Worm (Caenorhabditis elegans) whole organism, L1 larva: ENCODE measurements around the gene C18E9.9.

Source experiments
- aha-1 ChIP-seq: fragments of 150-350 bp; optimal IDR thresholded peaks from 2 replicates; lab custom pipeline; 2014; ENCODE audit warnings: missing biosample characterization, missing genetic modification characterization
- alr-1 ChIP-seq: fragments of 200-800 bp; sonication (Bioruptor generic); optimal IDR thresholded peaks from 2 replicates; lab custom pipeline; 2018; ENCODE audit warnings: borderline replicate concordance, mild to moderate bottlenecking, missing genetic modification characterization, missing compliant biosample characterization
- blmp-1 ChIP-seq: fragments of 150-350 bp; optimal IDR thresholded peaks from 2 replicates; lab custom pipeline; 2014; ENCODE audit warnings: missing biosample characterization, missing genetic modification characterization
- ceh-63 ChIP-seq: fragments of 200-800 bp; sonication (Bioruptor generic); optimal IDR thresholded peaks from 2 replicates; lab custom pipeline; 2018; ENCODE audit warnings: mild to moderate bottlenecking, missing genetic modification characterization, missing compliant biosample characterization
- ceh-82 ChIP-seq, 3 experiments: fragments of 150-350 bp in 1 of 3; sonication (generic microtip) in 2 of 3; optimal IDR thresholded peaks; 2 replicates each; lab custom pipeline; 2014 to 2017; ENCODE audit warnings: missing biosample characterization in 3 of 3, missing genetic modification characterization in 3 of 3
- ceh-88 ChIP-seq: fragments of 200-800 bp; sonication (Bioruptor generic); IDR thresholded peaks from 2 replicates; pipeline ENCODE4 v1.3.6; 2022; ENCODE audit warnings: missing genetic modification characterization, missing compliant biosample characterization
- ceh-90 ChIP-seq: sonication (generic microtip); optimal IDR thresholded peaks from 2 replicates; lab custom pipeline; 2016; ENCODE audit warnings: missing genetic modification characterization, missing compliant biosample characterization
- egl-27 ChIP-seq, 2 experiments: fragments of 150-350 bp in 1 of 2; sonication (generic microtip); optimal IDR thresholded peaks; 3 replicates each; lab custom pipeline; 2017 to 2018; ENCODE audit warnings: missing biosample characterization in 2 of 2, missing genetic modification characterization in 2 of 2, missing genetic modification reagents in 2 of 2
- elt-2 ChIP-seq: sonication (generic microtip); optimal IDR thresholded peaks from 2 replicates; lab custom pipeline; 2016; ENCODE audit warnings: missing genetic modification characterization, mild to moderate bottlenecking, inconsistent platforms, missing compliant biosample characterization, missing genetic modification reagents
- elt-3 ChIP-seq, 6 experiments: fragments of 150-350 bp in 1 of 6; sonication (generic microtip); optimal IDR thresholded peaks; 2 replicates each; lab custom pipeline; 2017 to 2018; ENCODE audit warnings: missing biosample characterization in 6 of 6, missing genetic modification characterization in 6 of 6, inconsistent platforms in 1 of 6
- fkh-10 ChIP-seq: sonication (generic microtip); optimal IDR thresholded peaks from 2 replicates; lab custom pipeline; 2017; ENCODE audit warnings: missing biosample characterization, missing genetic modification reagents, missing genetic modification characterization
- fos-1 ChIP-seq: fragments of 150-350 bp; optimal IDR thresholded peaks from 2 replicates; lab custom pipeline; 2014; ENCODE audit warnings: missing biosample characterization, missing genetic modification characterization
- grh-1 ChIP-seq: fragments of 200-800 bp; sonication (Bioruptor generic); IDR thresholded peaks from 2 replicates; pipeline ENCODE4 v1.3.6; 2022; ENCODE audit warnings: missing genetic modification reagents, missing genetic modification characterization, missing compliant biosample characterization
- hlh-17 ChIP-seq: fragments of 200-800 bp; sonication (Bioruptor generic); optimal IDR thresholded peaks from 2 replicates; lab custom pipeline; 2018; ENCODE audit warnings: missing genetic modification characterization, mild to moderate bottlenecking, missing compliant biosample characterization, moderate library complexity, borderline replicate concordance
- hpl-2 ChIP-seq: fragments of 150-350 bp; optimal IDR thresholded peaks from 2 replicates; lab custom pipeline; 2014; ENCODE audit warnings: missing biosample characterization, missing genetic modification reagents, missing genetic modification characterization
- isw-1 ChIP-seq: fragments of 200-800 bp; sonication (Bioruptor generic); IDR thresholded peaks from 2 replicates; pipeline ENCODE4 v1.3.6; 2022; ENCODE audit warnings: missing genetic modification characterization, missing compliant biosample characterization
- jun-1 ChIP-seq: fragments of 150-350 bp; optimal IDR thresholded peaks from 2 replicates; lab custom pipeline; 2014; ENCODE audit warnings: missing biosample characterization, missing genetic modification reagents, missing genetic modification characterization
- lin-13 ChIP-seq: fragments of 150-350 bp; optimal IDR thresholded peaks from 2 replicates; lab custom pipeline; 2014; ENCODE audit warnings: missing biosample characterization, missing genetic modification reagents, missing genetic modification characterization
- lin-14 ChIP-seq: fragments of 200-800 bp; sonication (Bioruptor generic); optimal IDR thresholded peaks from 2 replicates; lab custom pipeline; 2018; ENCODE audit warnings: mild to moderate bottlenecking, missing genetic modification characterization, moderate library complexity, missing compliant biosample characterization
- lin-15B ChIP-seq: fragments of 150-350 bp; sonication (generic microtip); optimal IDR thresholded peaks from 3 replicates; lab custom pipeline; 2014; ENCODE audit warnings: missing biosample characterization, missing genetic modification characterization
- lin-39 ChIP-seq: fragments of 150-350 bp; optimal IDR thresholded peaks from 2 replicates; lab custom pipeline; 2014; ENCODE audit warnings: missing biosample characterization, missing genetic modification reagents, missing genetic modification characterization
- lsy-2 ChIP-seq, 2 experiments: fragments of 150-350 bp; optimal IDR thresholded peaks; 2 replicates each; lab custom pipeline; 2014; ENCODE audit warnings: missing biosample characterization in 2 of 2, missing genetic modification characterization in 2 of 2
- mab-9 ChIP-seq: fragments of 200-800 bp; sonication (Bioruptor generic); IDR thresholded peaks from 2 replicates; pipeline ENCODE4 v1.3.6; 2022; ENCODE audit warnings: missing genetic modification reagents, missing genetic modification characterization, missing compliant biosample characterization
- mdl-1 ChIP-seq, 2 experiments: fragments of 150-350 bp; optimal IDR thresholded peaks; 2 replicates each; lab custom pipeline; 2014 to 2017; ENCODE audit warnings: missing biosample characterization in 2 of 2, missing genetic modification characterization in 2 of 2, inconsistent platforms in 1 of 2
- mep-1 ChIP-seq: fragments of 150-350 bp; optimal IDR thresholded peaks from 2 replicates; lab custom pipeline; 2014; ENCODE audit warnings: missing biosample characterization, missing genetic modification characterization
- nhr-11 ChIP-seq: fragments of 150-350 bp; optimal IDR thresholded peaks from 2 replicates; lab custom pipeline; 2014; ENCODE audit warnings: missing biosample characterization, missing genetic modification characterization
- nhr-12 ChIP-seq: sonication (generic microtip); optimal IDR thresholded peaks from 2 replicates; lab custom pipeline; 2017; ENCODE audit warnings: missing biosample characterization, missing genetic modification characterization
- nhr-20 ChIP-seq: sonication (generic microtip); optimal IDR thresholded peaks from 2 replicates; lab custom pipeline; 2016; ENCODE audit warnings: mild to moderate bottlenecking, missing genetic modification characterization, missing compliant biosample characterization
- nhr-237 ChIP-seq: fragments of 150-350 bp; optimal IDR thresholded peaks from 2 replicates; lab custom pipeline; 2014; ENCODE audit warnings: missing biosample characterization, missing genetic modification characterization
- nhr-71 ChIP-seq: sonication (generic microtip); optimal IDR thresholded peaks from 2 replicates; lab custom pipeline; 2016; ENCODE audit warnings: mild to moderate bottlenecking, missing genetic modification characterization, moderate library complexity, missing compliant biosample characterization
- nhr-76 ChIP-seq: sonication (generic microtip); optimal IDR thresholded peaks from 2 replicates; lab custom pipeline; 2017; ENCODE audit warnings: missing biosample characterization, missing genetic modification characterization
- nhr-77 ChIP-seq: fragments of 150-350 bp; optimal IDR thresholded peaks from 2 replicates; lab custom pipeline; 2014; ENCODE audit warnings: missing biosample characterization, missing genetic modification characterization
- nhr-85 ChIP-seq: sonication (generic microtip); peaks from one replicate; lab custom pipeline; 2016; ENCODE audit warnings: missing genetic modification characterization, inconsistent platforms, missing compliant biosample characterization
- nhr-90 ChIP-seq: sonication (generic microtip); optimal IDR thresholded peaks from 2 replicates; lab custom pipeline; 2016; ENCODE audit warnings: mild to moderate bottlenecking, missing genetic modification characterization, missing compliant biosample characterization; ENCODE audit not compliant: poor library complexity
- pag-3 ChIP-seq: sonication (generic microtip); optimal IDR thresholded peaks from 2 replicates; lab custom pipeline; 2017; ENCODE audit warnings: missing genetic modification characterization, mild to moderate bottlenecking, missing compliant biosample characterization, antibody characterized with exemption, borderline replicate concordance; ENCODE audit not compliant: insufficient read depth
- pax-3 ChIP-seq: fragments of 200-800 bp; sonication (Bioruptor generic); optimal IDR thresholded peaks from 2 replicates; lab custom pipeline; 2018; ENCODE audit warnings: mild to moderate bottlenecking, missing genetic modification characterization, moderate library complexity, missing compliant biosample characterization
- rnt-1 ChIP-seq: sonication (generic microtip); optimal IDR thresholded peaks from 2 replicates; lab custom pipeline; 2016; ENCODE audit warnings: mild to moderate bottlenecking, missing genetic modification characterization, moderate library complexity, missing compliant biosample characterization
- snu-23 ChIP-seq: sonication (generic microtip); optimal IDR thresholded peaks from 2 replicates; lab custom pipeline; 2016; ENCODE audit warnings: missing genetic modification characterization, missing compliant biosample characterization
- unc-130 ChIP-seq: fragments of 150-350 bp; optimal IDR thresholded peaks from 2 replicates; lab custom pipeline; 2017; ENCODE audit warnings: missing biosample characterization, missing genetic modification characterization, inconsistent platforms
- unc-30 ChIP-seq: sonication (generic microtip); optimal IDR thresholded peaks from 2 replicates; lab custom pipeline; 2017; ENCODE audit warnings: missing biosample characterization, missing genetic modification characterization
- unc-62 ChIP-seq: fragments of 150-350 bp; optimal IDR thresholded peaks from 2 replicates; lab custom pipeline; 2014; ENCODE audit warnings: missing biosample characterization, missing genetic modification reagents, missing genetic modification characterization
- xbp-1 ChIP-seq: sonication (generic microtip); optimal IDR thresholded peaks from 2 replicates; lab custom pipeline; 2016; ENCODE audit warnings: missing genetic modification characterization, missing compliant biosample characterization
- zag-1 ChIP-seq: fragments of 150-350 bp; optimal IDR thresholded peaks from 2 replicates; lab custom pipeline; 2014; ENCODE audit warnings: missing biosample characterization, missing genetic modification characterization
- zip-4 ChIP-seq: fragments of 200-800 bp; sonication (Bioruptor generic); optimal IDR thresholded peaks from 2 replicates; lab custom pipeline; 2018; ENCODE audit warnings: mild to moderate bottlenecking, missing genetic modification characterization, moderate library complexity, missing compliant biosample characterization
- ztf-11 ChIP-seq, 2 experiments: sonication (generic microtip); optimal IDR thresholded peaks; 2 replicates each; lab custom pipeline; 2016 to 2017; ENCODE audit warnings: missing genetic modification characterization in 2 of 2, missing biosample characterization in 1 of 2, missing compliant biosample characterization in 1 of 2

The C18E9.9 gene

ce11 chrII:9031891-9032290 lies 42.5 kb upstream of the C18E9.9 start:
- TF ChIP-seq lin-14 (GFP tag; lab: Kevin White, UChicago) (peak; percentile 65), nhr-76 (tag; lab: Kevin White, UChicago) (no peak), nhr-20 (tag; lab: Kevin White, UChicago) (peak; percentile 63), pag-3 (tag; lab: Kevin White, UChicago) (no peak), grh-1 (GFP tag; lab: Robert Waterston, UW) (peak; percentile 45), nhr-85 (peak; percentile 91), pax-3 (no peak), elt-3 (tag; optimal IDR thresholded peaks at IDR 0.05; lab: Kevin White, UChicago) (peak in 4 of 6 experiments; percentile 55 to 94 (median 69)), snu-23 (peak; percentile 56), fos-1 (tag; lab: Kevin White, UChicago) (no peak), nhr-90 (tag; lab: Kevin White, UChicago) (peak; percentile 41), blmp-1 (tag; lab: Kevin White, UChicago) (peak; percentile 93), unc-30 (tag; lab: Kevin White, UChicago) (no peak), fkh-10 (GFP tag; lab: Kevin White, UChicago) (no peak), unc-62 (GFP tag; lab: Kevin White, UChicago) (no peak), lsy-2 (tag; optimal IDR thresholded peaks at IDR 0.05; lab: Kevin White, UChicago) (peak in 1 of 2 experiments; percentile 31), mab-9 (GFP tag; lab: Robert Waterston, UW) (no peak), nhr-71 (tag; lab: Kevin White, UChicago) (peak; percentile 61), ceh-63 (GFP tag; lab: Kevin White, UChicago) (no peak), mdl-1 (tag; optimal IDR thresholded peaks at IDR 0.05; lab: Kevin White, UChicago) (peak in 1 of 2 experiments; percentile 15), isw-1 (no peak), unc-130 (tag; lab: Kevin White, UChicago) (peak; percentile 18), zip-4 (GFP tag; lab: Kevin White, UChicago) (no peak)

- peak; percentile 7 for TF ChIP-seq blmp-1 (tag; lab: Kevin White, UChicago)
- peak in 1 of 6 experiments; percentile 14 for TF ChIP-seq elt-3 (tag; optimal IDR thresholded peaks at IDR 0.05; lab: Kevin White, UChicago)
- no peak for TF ChIP-seq pag-3 (tag; lab: Kevin White, UChicago)
Measured at ce11 chrII:9029218-9029672, 39.9 kb upstream of the C18E9.9 start, which contains the start of gene F37B12.1. Gene F37B12.1, minus strand, starts transcription at chrII:9029268.

- TF ChIP-seq fos-1 (tag; lab: Kevin White, UChicago): no peak
- no peak for TF ChIP-seq lsy-2 (tag; optimal IDR thresholded peaks at IDR 0.05; lab: Kevin White, UChicago)
- TF ChIP-seq hlh-17 (GFP tag; lab: Kevin White, UChicago): no peak
- peak; percentile 42 for TF ChIP-seq lin-14 (GFP tag; lab: Kevin White, UChicago)
- TF ChIP-seq ztf-11 (tag; optimal IDR thresholded peaks at IDR 0.05; lab: Kevin White, UChicago): no peak
- TF ChIP-seq mep-1 (tag; lab: Kevin White, UChicago): no peak
- TF ChIP-seq ceh-82 (tag; optimal IDR thresholded peaks at IDR 0.05; lab: Kevin White, UChicago): no peak
- no peak for TF ChIP-seq ceh-90 (tag; lab: Kevin White, UChicago)
- TF ChIP-seq lin-13 (GFP tag; lab: Kevin White, UChicago): no peak
- TF ChIP-seq xbp-1 (tag; lab: Kevin White, UChicago): no peak
- TF ChIP-seq lin-15B: no peak
- no peak for TF ChIP-seq fkh-10 (GFP tag; lab: Kevin White, UChicago)
- no peak for TF ChIP-seq jun-1 (tag; lab: Kevin White, UChicago)
- peak; percentile 34 for TF ChIP-seq nhr-71 (tag; lab: Kevin White, UChicago)
- no peak for TF ChIP-seq elt-2 (tag; lab: Kevin White, UChicago)
- TF ChIP-seq rnt-1 (tag; lab: Kevin White, UChicago): no peak
- TF ChIP-seq ceh-63 (GFP tag; lab: Kevin White, UChicago): no peak
- TF ChIP-seq nhr-11: no peak
- TF ChIP-seq zag-1 (tag; lab: Kevin White, UChicago): no peak
- no peak for TF ChIP-seq unc-130 (tag; lab: Kevin White, UChicago)
- no peak for TF ChIP-seq alr-1
- no peak for TF ChIP-seq grh-1 (GFP tag; lab: Robert Waterston, UW)
- TF ChIP-seq elt-3 (tag; optimal IDR thresholded peaks at IDR 0.05; lab: Kevin White, UChicago): peak; percentile 22 to 98 (median 56)
- no peak for TF ChIP-seq ceh-88 (GFP tag; lab: Robert Waterston, UW)
- TF ChIP-seq nhr-12 (tag; lab: Kevin White, UChicago): no peak
- TF ChIP-seq nhr-76 (tag; lab: Kevin White, UChicago): no peak
- TF ChIP-seq hpl-2 (GFP tag; lab: Kevin White, UChicago): no peak
- TF ChIP-seq nhr-20 (tag; lab: Kevin White, UChicago): peak; percentile 36
- TF ChIP-seq nhr-77 (tag; lab: Kevin White, UChicago): no peak
- TF ChIP-seq nhr-237: no peak
- no peak for TF ChIP-seq aha-1 (tag; lab: Kevin White, UChicago)
- TF ChIP-seq egl-27 (tag; optimal IDR thresholded peaks at IDR 0.05; lab: Kevin White, UChicago): no peak
- no peak for TF ChIP-seq lin-39 (tag; lab: Kevin White, UChicago)
Measured at ce11 chrII:9028096-9028495, 38.8 kb upstream of the C18E9.9 start.
